Fruit fly (Drosophila melanogaster) whole organism: ENCODE measurements around the gene CG10576.

Experiments used
- CG8478 ChIP-seq: fragments of >200 bp; optimal IDR thresholded peaks from 2 replicates; lab custom pipeline; 2018; ENCODE audit warnings: inconsistent platforms
- Dll ChIP-seq: fragments of >200 bp; optimal IDR thresholded peaks from 2 replicates; lab custom pipeline; 2017
- EcR ChIP-seq, 2 experiments: fragments of >200 bp; optimal IDR thresholded peaks; 2 replicates each; lab custom pipeline; 2017; ENCODE audit warnings: missing biosample characterization in 2 of 2, missing genetic modification characterization in 2 of 2, missing genetic modification reagents in 2 of 2
- pan ChIP-seq: fragments of >200 bp; optimal IDR thresholded peaks from 2 replicates; lab custom pipeline; 2017
- psq ChIP-seq: fragments of >200 bp; optimal IDR thresholded peaks from 2 replicates; lab custom pipeline; 2017
- usp ChIP-seq: fragments of >200 bp; optimal IDR thresholded peaks from 2 replicates; lab custom pipeline; 2017; ENCODE audit warnings: missing biosample characterization, missing genetic modification characterization, mixed read lengths

Gene CG10576

dm6 chr3L:5796493-5796998 lies 31.0 kb upstream of the CG10576 start, which contains the start of gene Tektin-C:
Gene Tektin-C (minus strand): TSS chr3L:5796543.
- TF ChIP-seq Dll (lab: Kevin White, UChicago) = no peak
- no peak for TF ChIP-seq EcR (GFP tag; optimal IDR thresholded peaks at IDR 0.05; lab: Kevin White, UChicago)
- no peak for TF ChIP-seq pan (lab: Kevin White, UChicago)
- no peak for TF ChIP-seq usp (GFP tag; lab: Kevin White, UChicago)
- TF ChIP-seq psq (lab: Kevin White, UChicago) = no peak
- no peak for TF ChIP-seq CG8478 (lab: Kevin White, UChicago)

- TF ChIP-seq psq (lab: Kevin White, UChicago) (no peak), usp (GFP tag; lab: Kevin White, UChicago) (no peak), pan (lab: Kevin White, UChicago) (no peak), Dll (lab: Kevin White, UChicago) (no peak), CG8478 (lab: Kevin White, UChicago) (no peak), EcR (GFP tag; optimal IDR thresholded peaks at IDR 0.05; lab: Kevin White, UChicago) (no peak)
Observed at dm6 chr3L:5793967-5794366, 28.5 kb upstream of the CG10576 start, which contains the start of gene Bre1. Gene Bre1 (minus strand): TSS chr3L:5794192.

- no peak for TF ChIP-seq usp (GFP tag; lab: Kevin White, UChicago)
- no peak for TF ChIP-seq Dll (lab: Kevin White, UChicago)
- no peak for TF ChIP-seq pan (lab: Kevin White, UChicago)
- no peak for TF ChIP-seq CG8478 (lab: Kevin White, UChicago)
- TF ChIP-seq EcR (GFP tag; optimal IDR thresholded peaks at IDR 0.05; lab: Kevin White, UChicago) = no peak
- no peak for TF ChIP-seq psq (lab: Kevin White, UChicago)
Observed at dm6 chr3L:5789663-5790062, 24.2 kb upstream of the CG10576 start.

- TF ChIP-seq EcR (GFP tag; optimal IDR thresholded peaks at IDR 0.05; lab: Kevin White, UChicago) (no peak), psq (lab: Kevin White, UChicago) (no peak), CG8478 (lab: Kevin White, UChicago) (no peak), Dll (lab: Kevin White, UChicago) (no peak), usp (GFP tag; lab: Kevin White, UChicago) (no peak), pan (lab: Kevin White, UChicago) (no peak)
Observed at dm6 chr3L:5788823-5789222, 23.3 kb upstream of the CG10576 start.

dm6 chr3L:5787476-5787875 lies 22.0 kb upstream of the CG10576 start:
- no peak for TF ChIP-seq psq (lab: Kevin White, UChicago)
- TF ChIP-seq usp (GFP tag; lab: Kevin White, UChicago) = no peak
- TF ChIP-seq pan (lab: Kevin White, UChicago) = no peak
- TF ChIP-seq CG8478 (lab: Kevin White, UChicago) = no peak
- no peak for TF ChIP-seq Dll (lab: Kevin White, UChicago)
- no peak for TF ChIP-seq EcR (GFP tag; optimal IDR thresholded peaks at IDR 0.05; lab: Kevin White, UChicago)

- TF ChIP-seq Dll (lab: Kevin White, UChicago) (no peak), pan (lab: Kevin White, UChicago) (no peak), EcR (GFP tag; optimal IDR thresholded peaks at IDR 0.05; lab: Kevin White, UChicago) (no peak), usp (GFP tag; lab: Kevin White, UChicago) (no peak), psq (lab: Kevin White, UChicago) (no peak), CG8478 (lab: Kevin White, UChicago) (no peak)
Observed at dm6 chr3L:5786604-5787003, 21.1 kb upstream of the CG10576 start, which contains the start of gene Cralbp. Gene Cralbp (minus strand): TSS chr3L:5786718.

dm6 chr3L:5785237-5786062 lies 19.9 kb upstream of the CG10576 start:
- TF ChIP-seq usp (GFP tag; lab: Kevin White, UChicago) (no peak), Dll (lab: Kevin White, UChicago) (no peak), EcR (GFP tag; optimal IDR thresholded peaks at IDR 0.05; lab: Kevin White, UChicago) (no peak), psq (lab: Kevin White, UChicago) (no peak), pan (lab: Kevin White, UChicago) (no peak), CG8478 (lab: Kevin White, UChicago) (no peak)

dm6 chr3L:5779476-5780401 lies 14.2 kb upstream of the CG10576 start, which contains the start of the genes Myt1, PGRP-LD and Pmi:
Gene Myt1 (minus strand): TSS chr3L:5779591.
Gene PGRP-LD (plus strand): TSS chr3L:5780051.
Gene Pmi (plus strand): TSS chr3L:5780051.
- TF ChIP-seq CG8478 (lab: Kevin White, UChicago) (no peak), pan (lab: Kevin White, UChicago) (no peak), EcR (GFP tag; optimal IDR thresholded peaks at IDR 0.05; lab: Kevin White, UChicago) (no peak)

- no peak for TF ChIP-seq pan (lab: Kevin White, UChicago)
- TF ChIP-seq psq (lab: Kevin White, UChicago) = no peak
- TF ChIP-seq EcR (GFP tag; optimal IDR thresholded peaks at IDR 0.05; lab: Kevin White, UChicago) = no peak
Observed at dm6 chr3L:5777114-5777513, 11.6 kb upstream of the CG10576 start, which contains the start of gene vito. Gene vito (minus strand): TSS chr3L:5777333.

dm6 chr3L:5774782-5775181 lies 9.3 kb upstream of the CG10576 start:
- TF ChIP-seq psq (lab: Kevin White, UChicago) (no peak), EcR (GFP tag; optimal IDR thresholded peaks at IDR 0.05; lab: Kevin White, UChicago) (no peak), CG8478 (lab: Kevin White, UChicago) (no peak), Dll (lab: Kevin White, UChicago) (no peak), usp (GFP tag; lab: Kevin White, UChicago) (no peak), pan (lab: Kevin White, UChicago) (no peak)
